Fruit fly (Drosophila melanogaster) whole organism, embryonic: ENCODE data around the gene Cdc50.

ENCODE experiments used
- ATbp ChIP-seq: fragments of 200-800 bp; sonication (Bioruptor generic); optimal IDR thresholded peaks from 2 replicates; lab custom pipeline; 2017; ENCODE audit warnings: missing biosample characterization, mild to moderate bottlenecking, missing genetic modification characterization, missing genetic modification reagents
- Asciz ChIP-seq: fragments of 200-800 bp; sonication (Bioruptor generic); optimal IDR thresholded peaks from 2 replicates; lab custom pipeline; 2017; ENCODE audit warnings: missing biosample characterization, mild to moderate bottlenecking, missing genetic modification characterization, missing genetic modification reagents
- Atf3 ChIP-seq: fragments of 200-800 bp; sonication (Bioruptor generic); optimal IDR thresholded peaks from 3 replicates; lab custom pipeline; 2016; ENCODE audit warnings: missing biosample characterization, missing genetic modification characterization
- CG1024 ChIP-seq: fragments of 200-800 bp; sonication (Bioruptor generic); IDR thresholded peaks from 2 replicates; pipeline ENCODE4 v1.3.6; 2022; ENCODE audit warnings: missing biosample characterization, missing genetic modification characterization
- CG10321 ChIP-seq: fragments of 200-800 bp; sonication (Bioruptor generic); IDR thresholded peaks from 2 replicates; pipeline ENCODE4 v1.3.6; 2022; ENCODE audit warnings: missing biosample characterization, missing genetic modification characterization
- CG12104 ChIP-seq: fragments of 200-800 bp; sonication (Bioruptor generic); optimal IDR thresholded peaks from 3 replicates; lab custom pipeline; 2016; ENCODE audit warnings: missing biosample characterization, missing genetic modification characterization
- CG12744 ChIP-seq: fragments of 200-800 bp; sonication (Bioruptor generic); optimal IDR thresholded peaks from 2 replicates; lab custom pipeline; 2016; ENCODE audit warnings: missing biosample characterization, missing genetic modification characterization
- CG12769 ChIP-seq: fragments of 200-800 bp; sonication (Bioruptor generic); optimal IDR thresholded peaks from 2 replicates; lab custom pipeline; 2019; ENCODE audit warnings: missing biosample characterization, mild to moderate bottlenecking, missing genetic modification characterization, moderate library complexity
- CG13296 ChIP-seq: fragments of 200-800 bp; sonication (Bioruptor generic); optimal IDR thresholded peaks from 3 replicates; lab custom pipeline; 2018; ENCODE audit warnings: missing biosample characterization, mild to moderate bottlenecking, missing genetic modification characterization
- CG1602 ChIP-seq: fragments of 200-800 bp; sonication (Bioruptor generic); optimal IDR thresholded peaks from 3 replicates; lab custom pipeline; 2016; ENCODE audit warnings: missing biosample characterization, missing genetic modification characterization
- CG17186 ChIP-seq: fragments of 200-800 bp; sonication (Bioruptor generic); optimal IDR thresholded peaks from 3 replicates; lab custom pipeline; 2017; ENCODE audit warnings: missing biosample characterization, missing genetic modification reagents, missing genetic modification characterization
- CG2116 ChIP-seq: fragments of 200-800 bp; sonication (Bioruptor generic); optimal IDR thresholded peaks from 3 replicates; lab custom pipeline; 2018; ENCODE audit warnings: missing biosample characterization, mild to moderate bottlenecking, missing genetic modification characterization
- CG2712 ChIP-seq: fragments of 200-800 bp; optimal IDR thresholded peaks from 3 replicates; lab custom pipeline; 2019; ENCODE audit warnings: missing biosample characterization, mild to moderate bottlenecking, missing genetic modification characterization, moderate library complexity
- CG30020 ChIP-seq: fragments of 200-800 bp; optimal IDR thresholded peaks from 2 replicates; lab custom pipeline; 2019; ENCODE audit warnings: missing biosample characterization, mild to moderate bottlenecking, missing genetic modification characterization, moderate library complexity
- CG30403 ChIP-seq: fragments of 200-800 bp; sonication (Bioruptor generic); optimal IDR thresholded peaks from 3 replicates; lab custom pipeline; 2016; ENCODE audit warnings: missing biosample characterization, missing genetic modification characterization
- CG3163 ChIP-seq: fragments of 200-800 bp; sonication (Bioruptor generic); optimal IDR thresholded peaks from 3 replicates; lab custom pipeline; 2016; ENCODE audit warnings: missing biosample characterization, missing genetic modification characterization
- CG33557 ChIP-seq: fragments of 200-800 bp; sonication (Bioruptor generic); optimal IDR thresholded peaks from 2 replicates; lab custom pipeline; 2019; ENCODE audit warnings: missing biosample characterization, mild to moderate bottlenecking, missing genetic modification characterization, moderate library complexity
- CG34376 ChIP-seq: fragments of 200-800 bp; sonication (Bioruptor generic); optimal IDR thresholded peaks from 2 replicates; lab custom pipeline; 2018; ENCODE audit warnings: missing biosample characterization, mild to moderate bottlenecking, missing genetic modification characterization
- CG34422 ChIP-seq: fragments of 200-800 bp; sonication (Bioruptor generic); IDR thresholded peaks from 3 replicates; pipeline ENCODE4 v1.3.6; 2022; ENCODE audit warnings: missing biosample characterization, missing genetic modification characterization
- CG42726 ChIP-seq: fragments of 200-800 bp; sonication (Bioruptor generic); IDR thresholded peaks from 2 replicates; pipeline ENCODE4 v1.3.6; 2022; ENCODE audit warnings: missing biosample characterization, missing genetic modification characterization; ENCODE audit not compliant: partially characterized antibody
- CG4617 ChIP-seq: fragments of 200-800 bp; sonication (Bioruptor generic); optimal IDR thresholded peaks from 3 replicates; lab custom pipeline; 2016; ENCODE audit warnings: missing biosample characterization, missing genetic modification characterization, borderline replicate concordance
- CG6272 ChIP-seq: fragments of 200-800 bp; sonication (Bioruptor generic); IDR thresholded peaks from 2 replicates; pipeline ENCODE4 v1.3.6; 2022; ENCODE audit warnings: missing biosample characterization, missing genetic modification characterization
- CG6654 ChIP-seq: fragments of 200-800 bp; sonication (Bioruptor generic); optimal IDR thresholded peaks from 2 replicates; lab custom pipeline; 2017; ENCODE audit warnings: missing biosample characterization, mild to moderate bottlenecking, missing genetic modification characterization
- CG7357 ChIP-seq: fragments of 200-800 bp; sonication (Bioruptor generic); IDR thresholded peaks from 3 replicates; pipeline ENCODE4 v1.3.6; 2022; ENCODE audit warnings: missing biosample characterization, missing genetic modification characterization
- CG7928 ChIP-seq: fragments of 200-800 bp; sonication (Bioruptor generic); optimal IDR thresholded peaks from 2 replicates; lab custom pipeline; 2017; ENCODE audit warnings: missing biosample characterization, mild to moderate bottlenecking, missing genetic modification characterization
- CG8089 ChIP-seq: fragments of 200-800 bp; sonication (Bioruptor generic); optimal IDR thresholded peaks from 3 replicates; lab custom pipeline; 2016; ENCODE audit warnings: missing biosample characterization, missing genetic modification characterization
- CG9727 ChIP-seq: fragments of 200-800 bp; sonication (Bioruptor generic); optimal IDR thresholded peaks from 3 replicates; lab custom pipeline; 2017; ENCODE audit warnings: missing biosample characterization, mild to moderate bottlenecking, missing genetic modification characterization
- CG9797 ChIP-seq: fragments of 200-800 bp; sonication (Bioruptor generic); optimal IDR thresholded peaks from 3 replicates; lab custom pipeline; 2018; ENCODE audit warnings: missing biosample characterization, mild to moderate bottlenecking, missing genetic modification characterization
- CoRest ChIP-seq: fragments of 200-800 bp; sonication (Bioruptor generic); optimal IDR thresholded peaks from 3 replicates; lab custom pipeline; 2018; ENCODE audit warnings: missing biosample characterization, mild to moderate bottlenecking, missing genetic modification characterization, moderate library complexity
- D19B ChIP-seq: fragments of 200-800 bp; sonication (Bioruptor generic); optimal IDR thresholded peaks from 2 replicates; lab custom pipeline; 2017; ENCODE audit warnings: missing biosample characterization, mild to moderate bottlenecking, missing genetic modification characterization
- Deaf1 ChIP-seq: fragments of 200-800 bp; optimal IDR thresholded peaks from 3 replicates; lab custom pipeline; 2019; ENCODE audit warnings: missing biosample characterization, mild to moderate bottlenecking, missing genetic modification characterization, moderate library complexity
- Dref ChIP-seq: fragments of 200-800 bp; sonication (Bioruptor generic); IDR thresholded peaks from 2 replicates; pipeline ENCODE4 v1.3.6; 2022; ENCODE audit warnings: missing biosample characterization, missing genetic modification characterization
- Eip74EF ChIP-seq, 2 experiments: fragments of 200-800 bp in 1 of 2; fragments of >200 bp in 1 of 2; sonication (Bioruptor generic) in 1 of 2; optimal IDR thresholded peaks; 2 replicates each; lab custom pipeline; 2017 to 2019; ENCODE audit warnings: missing biosample characterization in 2 of 2, missing genetic modification characterization in 2 of 2, mild to moderate bottlenecking in 1 of 2, moderate library complexity in 1 of 2
- Fer3 ChIP-seq: fragments of 200-800 bp; sonication (Bioruptor generic); optimal IDR thresholded peaks from 2 replicates; lab custom pipeline; 2018; ENCODE audit warnings: missing biosample characterization, mild to moderate bottlenecking, missing genetic modification characterization, moderate library complexity
- Hr39 ChIP-seq: fragments of >200 bp; optimal IDR thresholded peaks from 2 replicates; lab custom pipeline; 2017
- Med ChIP-seq: fragments of 200-800 bp; sonication (Bioruptor generic); peaks from one replicate; lab custom pipeline; 2016; ENCODE audit warnings: missing biosample characterization, missing genetic modification characterization, mild to moderate bottlenecking, inconsistent platforms, moderate library complexity
- Meics ChIP-seq: fragments of 200-800 bp; sonication (Bioruptor generic); optimal IDR thresholded peaks from 2 replicates; lab custom pipeline; 2017; ENCODE audit warnings: missing biosample characterization, mild to moderate bottlenecking, missing genetic modification characterization
- Ravus ChIP-seq: fragments of 200-800 bp; sonication (Bioruptor generic); IDR thresholded peaks from 2 replicates; pipeline ENCODE4 v1.3.6; 2022; ENCODE audit warnings: missing biosample characterization, missing genetic modification characterization
- Six4 ChIP-seq: fragments of 200-800 bp; sonication (Bioruptor generic); optimal IDR thresholded peaks from 2 replicates; lab custom pipeline; 2016; ENCODE audit warnings: missing biosample characterization, missing genetic modification characterization
- Trl ChIP-seq, 3 experiments: fragments of >200 bp in 2 of 3; fragments of 200-800 bp in 1 of 3; sonication (Bioruptor generic) in 1 of 3; optimal IDR thresholded peaks; 2 replicates in 1 of 3; 3 replicates in 2 of 3; lab custom pipeline; 2016 to 2017; ENCODE audit warnings: missing biosample characterization in 1 of 3, missing genetic modification characterization in 1 of 3
- abd-A ChIP-seq: fragments of 200-800 bp; sonication (Bioruptor generic); optimal IDR thresholded peaks from 3 replicates; lab custom pipeline; 2019; ENCODE audit warnings: missing biosample characterization, mild to moderate bottlenecking, missing genetic modification characterization, moderate library complexity
- chif ChIP-seq, 2 experiments: fragments of 200-800 bp; sonication (Bioruptor generic); optimal IDR thresholded peaks; 3 replicates each; lab custom pipeline; 2016; ENCODE audit warnings: missing biosample characterization in 2 of 2, missing genetic modification characterization in 2 of 2
- chinmo ChIP-seq: fragments of 200-800 bp; sonication (Bioruptor generic); IDR thresholded peaks from 4 replicates; pipeline ENCODE4 v1.3.6; 2022; ENCODE audit warnings: missing biosample characterization, missing genetic modification characterization; ENCODE audit not compliant: partially characterized antibody
- corto ChIP-seq: fragments of 200-800 bp; sonication (Bioruptor generic); optimal IDR thresholded peaks from 2 replicates; lab custom pipeline; 2016; ENCODE audit warnings: missing biosample characterization, mild to moderate bottlenecking, missing genetic modification characterization, moderate library complexity
- dimm ChIP-seq: fragments of 200-800 bp; sonication (Bioruptor generic); IDR thresholded peaks from 2 replicates; pipeline ENCODE4 v1.3.6; 2022; ENCODE audit warnings: missing biosample characterization, missing genetic modification characterization
- ftz-f1 ChIP-seq: fragments of 200-800 bp; sonication (Bioruptor generic); optimal IDR thresholded peaks from 2 replicates; lab custom pipeline; 2016; ENCODE audit warnings: missing biosample characterization, missing genetic modification characterization
- mld ChIP-seq: fragments of 200-800 bp; sonication (Bioruptor generic); IDR thresholded peaks from 3 replicates; pipeline ENCODE4 v1.3.6; 2022; ENCODE audit warnings: missing biosample characterization, missing genetic modification characterization; ENCODE audit not compliant: partially characterized antibody
- unpg ChIP-seq: fragments of 200-800 bp; sonication (Bioruptor generic); optimal IDR thresholded peaks from 3 replicates; lab custom pipeline; 2018; ENCODE audit warnings: missing biosample characterization, mild to moderate bottlenecking, missing genetic modification characterization, moderate library complexity
- vfl ChIP-seq: fragments of 200-800 bp; sonication (Bioruptor generic); optimal IDR thresholded peaks from 2 replicates; lab custom pipeline; 2016; ENCODE audit warnings: missing biosample characterization, missing genetic modification characterization
- vvl ChIP-seq: fragments of 200-800 bp; sonication (Bioruptor generic); IDR thresholded peaks from 2 replicates; pipeline ENCODE4 v1.3.6; 2022; ENCODE audit warnings: missing biosample characterization, missing genetic modification characterization
- wek ChIP-seq: fragments of 200-800 bp; sonication (Bioruptor generic); optimal IDR thresholded peaks from 3 replicates; lab custom pipeline; 2018; ENCODE audit warnings: missing biosample characterization, mild to moderate bottlenecking, missing genetic modification characterization, moderate library complexity

Gene Cdc50

dm6 chrX:16420048-16420447, 21.0 kb downstream of the Cdc50 start (continued):
- TF ChIP-seq Eip74EF (GFP tag; optimal IDR thresholded peaks at IDR 0.05; lab: Kevin White, UChicago) (no peak), Hr39 (lab: Kevin White, UChicago) (no peak), CG6654 (GFP tag; lab: Kevin White, UChicago) (no peak), CG42726 (GFP tag; lab: Robert Waterston, UW) (no peak), corto (GFP tag; lab: Kevin White, UChicago) (no peak), wek (GFP tag; lab: Kevin White, UChicago) (peak; percentile 6), CG1602 (GFP tag; lab: Kevin White, UChicago) (no peak), Dref (GFP tag; lab: Robert Waterston, UW) (no peak), mld (GFP tag; lab: Robert Waterston, UW) (no peak), CG13296 (GFP tag; lab: Kevin White, UChicago) (peak; percentile 52), CG10321 (GFP tag; lab: Robert Waterston, UW) (no peak), ATbp (GFP tag; lab: Kevin White, UChicago) (peak; percentile 34), Fer3 (peak; percentile 3), CG30403 (GFP tag; lab: Kevin White, UChicago) (no peak), CG9727 (no peak), CoRest (tag; lab: Kevin White, UChicago) (no peak), CG2712 (tag; lab: Kevin White, UChicago) (no peak), Med (GFP tag; lab: Kevin White, UChicago) (peak; percentile 68), CG12104 (GFP tag; lab: Kevin White, UChicago) (no peak), Deaf1 (tag; lab: Kevin White, UChicago) (no peak), CG7928 (GFP tag; lab: Kevin White, UChicago) (no peak), CG12744 (GFP tag; lab: Kevin White, UChicago) (no peak), CG6272 (GFP tag; lab: Robert Waterston, UW) (no peak), ftz-f1 (no peak), chif (GFP tag; optimal IDR thresholded peaks at IDR 0.05; lab: Kevin White, UChicago) (no peak), Six4 (GFP tag; lab: Kevin White, UChicago) (no peak), CG30020 (tag; lab: Kevin White, UChicago) (no peak), CG7357 (no peak), vvl (no peak), CG34376 (GFP tag; lab: Kevin White, UChicago) (peak; percentile 28), unpg (peak; percentile 17), CG1024 (GFP tag; lab: Robert Waterston, UW) (no peak), Ravus (no peak), CG4617 (GFP tag; lab: Kevin White, UChicago) (no peak), Trl (optimal IDR thresholded peaks at IDR 0.05; lab: Kevin White, UChicago) (no peak), Trl (GFP tag; optimal IDR thresholded peaks at IDR 0.05; lab: Kevin White, UChicago) (no peak), CG12769 (tag; lab: Kevin White, UChicago) (peak; percentile 23), dimm (GFP tag; lab: Robert Waterston, UW) (no peak), Asciz (peak; percentile 2), CG17186 (GFP tag; lab: Kevin White, UChicago) (no peak), CG3163 (GFP tag; lab: Kevin White, UChicago) (no peak), CG33557 (GFP tag; lab: Kevin White, UChicago) (no peak), vfl (GFP tag; lab: Kevin White, UChicago) (no peak), CG34422 (GFP tag; lab: Robert Waterston, UW) (no peak), CG9797 (GFP tag; lab: Kevin White, UChicago) (no peak), Atf3 (GFP tag; lab: Kevin White, UChicago) (no peak), chinmo (GFP tag; lab: Robert Waterston, UW) (no peak), abd-A (tag; lab: Kevin White, UChicago) (no peak), Meics (GFP tag; lab: Kevin White, UChicago) (peak; percentile 3), CG2116 (GFP tag; lab: Kevin White, UChicago) (no peak), D19B (GFP tag; lab: Kevin White, UChicago) (peak; percentile 67), CG8089 (GFP tag; lab: Kevin White, UChicago) (no peak)
